Worm (Caenorhabditis elegans) whole organism, L4 larva: ENCODE measurements around the gene srx-10.

Source experiments
- F10B5.3 ChIP-seq: sonication (generic microtip); optimal IDR thresholded peaks from 2 replicates; lab custom pipeline; 2016; ENCODE audit warnings: mild to moderate bottlenecking, missing genetic modification characterization, missing compliant biosample characterization
- ZK546.5 ChIP-seq, 2 experiments: sonication (generic microtip); optimal IDR thresholded peaks; 2 replicates each; lab custom pipeline; 2017; ENCODE audit warnings: missing biosample characterization in 2 of 2, missing genetic modification characterization in 2 of 2
- aly-2 ChIP-seq: sonication (generic microtip); optimal IDR thresholded peaks from 2 replicates; lab custom pipeline; 2018; ENCODE audit warnings: missing biosample characterization, missing genetic modification characterization
- ctbp-1 ChIP-seq: fragments of 200-800 bp; sonication (Bioruptor generic); IDR thresholded peaks from 2 replicates; pipeline ENCODE4 v1.3.6; 2022; ENCODE audit warnings: missing genetic modification reagents, missing genetic modification characterization, missing compliant biosample characterization
- fkh-10 ChIP-seq: fragments of 150-350 bp; optimal IDR thresholded peaks from 2 replicates; lab custom pipeline; 2014; ENCODE audit warnings: missing biosample characterization, missing genetic modification reagents, missing genetic modification characterization
- mdt-29 ChIP-seq: fragments of 200-800 bp; sonication (Bioruptor generic); IDR thresholded peaks from 2 replicates; pipeline ENCODE4 v1.3.6; 2022; ENCODE audit warnings: missing genetic modification reagents, missing genetic modification characterization, missing compliant biosample characterization
- nhr-11 ChIP-seq: fragments of 150-350 bp; optimal IDR thresholded peaks from 2 replicates; lab custom pipeline; 2014; ENCODE audit warnings: missing biosample characterization, missing genetic modification characterization
- nhr-41 ChIP-seq: fragments of 200-800 bp; sonication (Bioruptor generic); IDR thresholded peaks from 2 replicates; pipeline ENCODE4 v1.3.6; 2022; ENCODE audit warnings: missing genetic modification reagents, missing genetic modification characterization, missing compliant biosample characterization
- nhr-77 ChIP-seq: fragments of 150-350 bp; optimal IDR thresholded peaks from 2 replicates; lab custom pipeline; 2014; ENCODE audit warnings: missing biosample characterization, missing genetic modification characterization
- skn-1 ChIP-seq: fragments of 150-350 bp; optimal IDR thresholded peaks from 2 replicates; lab custom pipeline; 2014; ENCODE audit warnings: missing biosample characterization, missing genetic modification characterization
- zag-1 ChIP-seq: fragments of 150-350 bp; optimal IDR thresholded peaks from 2 replicates; lab custom pipeline; 2014; ENCODE audit warnings: missing biosample characterization, missing genetic modification characterization
- ztf-7 ChIP-seq: fragments of 150-350 bp; optimal IDR thresholded peaks from 2 replicates; lab custom pipeline; 2014; ENCODE audit warnings: missing biosample characterization, missing genetic modification characterization

DNA sequence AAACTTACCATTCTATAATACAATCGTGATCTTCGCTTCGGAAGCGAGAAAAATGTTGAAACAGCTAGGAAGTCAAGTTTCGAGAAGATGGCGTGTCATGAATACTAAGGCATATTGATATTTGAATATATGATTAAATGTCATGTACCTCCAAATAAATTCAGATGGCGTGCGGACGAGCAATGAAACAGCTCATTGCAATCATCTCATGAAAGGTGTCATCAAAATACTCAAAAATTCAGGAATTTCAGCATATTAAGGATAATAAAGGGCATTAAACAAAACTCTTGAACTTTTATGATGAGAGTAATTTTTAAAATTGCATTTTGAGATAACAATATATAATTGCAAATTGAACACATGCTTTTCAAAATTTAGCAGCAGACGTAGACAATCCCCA is 30.9 kb downstream of the srx-10 start, which contains the start of gene gcy-32:
- TF ChIP-seq ctbp-1 (GFP tag; lab: Robert Waterston, UW) (no peak), fkh-10 (no peak), F10B5.3 (no peak), mdt-29 (no peak), skn-1 (tag; lab: Kevin White, UChicago) (no peak), nhr-11 (tag; lab: Kevin White, UChicago) (no peak), nhr-77 (tag; lab: Kevin White, UChicago) (no peak), nhr-41 (no peak), ZK546.5 (tag; optimal IDR thresholded peaks at IDR 0.05; lab: Kevin White, UChicago) (no peak), zag-1 (no peak), aly-2 (tag; lab: Kevin White, UChicago) (no peak), ztf-7 (tag; lab: Kevin White, UChicago) (no peak)
